Worm (Caenorhabditis elegans): ENCODE measurements around the gene ZK84.4.

ce11 chrII:6031106-6031505, 22.3 kb upstream of the ZK84.4 start, which contains the start of gene frpr-16:
- no peak for TF ChIP-seq lsy-2 (tag; optimal IDR thresholded peaks at IDR 0.05)
- TF ChIP-seq ceh-82 (tag; optimal IDR thresholded peaks at IDR 0.05): no peak
